Worm (Caenorhabditis elegans) whole organism, early embryonic: ENCODE data around the gene nlp-63.

Experiments used
- F13C5.2 ChIP-seq: sonication (generic microtip); optimal IDR thresholded peaks from 2 replicates; lab custom pipeline; 2017; ENCODE audit warnings: mild to moderate bottlenecking, missing genetic modification characterization, inconsistent platforms, missing compliant biosample characterization
- ama-1 ChIP-seq: fragments of 150-350 bp; optimal IDR thresholded peaks from 2 replicates; lab custom pipeline; 2014
- ceh-36 ChIP-seq: sonication (generic microtip); optimal IDR thresholded peaks from 2 replicates; lab custom pipeline; 2016; ENCODE audit warnings: missing genetic modification characterization, inconsistent platforms, missing compliant biosample characterization
- flt-1 ChIP-seq: fragments of 200-800 bp; sonication (Bioruptor generic); IDR thresholded peaks from 2 replicates; pipeline ENCODE4 v1.3.6; 2022; ENCODE audit warnings: missing genetic modification characterization, missing compliant biosample characterization
- hmbx-1 ChIP-seq: sonication (generic microtip); optimal IDR thresholded peaks from 2 replicates; lab custom pipeline; 2016; ENCODE audit warnings: mild to moderate bottlenecking, missing genetic modification characterization, missing compliant biosample characterization
- hmg-4 ChIP-seq: fragments of 200-800 bp; sonication (Bioruptor generic); optimal IDR thresholded peaks from 2 replicates; lab custom pipeline; 2018; ENCODE audit warnings: mild to moderate bottlenecking, missing genetic modification characterization, missing compliant biosample characterization
- hnd-1 ChIP-seq: sonication (generic microtip); optimal IDR thresholded peaks from 2 replicates; lab custom pipeline; 2016; ENCODE audit warnings: missing genetic modification characterization, missing compliant biosample characterization
- pes-1 ChIP-seq: fragments of 200-800 bp; sonication (Bioruptor generic); IDR thresholded peaks from 2 replicates; pipeline ENCODE4 v1.3.6; 2022; ENCODE audit warnings: missing genetic modification reagents, missing genetic modification characterization, missing compliant biosample characterization
- tbx-11 ChIP-seq: fragments of 200-800 bp; sonication (Bioruptor generic); IDR thresholded peaks from 2 replicates; pipeline ENCODE4 v1.3.6; 2022; ENCODE audit warnings: missing genetic modification characterization, missing compliant biosample characterization

DNA sequence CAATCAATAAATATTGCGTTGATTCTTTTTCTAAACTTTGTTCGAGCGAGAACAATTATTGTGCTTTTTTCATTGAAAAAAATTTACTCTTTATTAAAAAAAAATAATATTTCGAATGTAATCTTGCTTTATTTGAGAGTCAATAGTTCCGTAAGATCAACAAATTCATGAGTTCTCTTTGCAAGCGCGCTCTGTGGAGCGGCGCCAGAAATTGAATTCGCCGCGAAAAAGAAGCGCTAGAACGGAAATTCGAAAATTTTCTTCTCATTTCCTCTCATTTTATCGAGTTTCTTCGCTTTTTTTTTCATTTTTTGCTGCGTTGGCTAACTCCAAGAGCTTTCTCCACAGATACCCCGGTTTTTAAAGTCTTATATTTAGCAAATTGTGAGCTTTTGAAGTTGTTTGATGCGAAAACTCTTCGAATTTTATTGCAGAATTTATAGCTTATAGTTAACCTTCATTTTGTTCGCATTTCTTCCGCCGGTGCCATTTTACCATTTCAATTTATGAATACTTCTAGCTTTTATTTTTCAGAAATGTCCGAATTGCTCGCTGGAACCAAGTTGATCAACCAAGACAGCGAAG is 42.0 kb downstream of the nlp-63 start, which contains the start of gene R05H5.3:
- no peak for TF ChIP-seq ceh-36
- no peak for TF ChIP-seq hmg-4 (GFP tag; lab: Kevin White, UChicago)
- no peak for TF ChIP-seq flt-1 (GFP tag; lab: Robert Waterston, UW)
- no peak for TF ChIP-seq ama-1 (lab: Kevin White, UChicago)
- TF ChIP-seq tbx-11 (GFP tag; lab: Robert Waterston, UW) = no peak
- no peak for TF ChIP-seq hmbx-1 (tag; lab: Kevin White, UChicago)
- TF ChIP-seq hnd-1 = no peak
- no peak for TF ChIP-seq pes-1
- TF ChIP-seq F13C5.2 (tag; lab: Kevin White, UChicago) = no peak
